Worm (Caenorhabditis elegans) whole organism, mixed stage, embryonic: ENCODE data around the gene F21H7.12.

Source experiments
- blmp-1 ChIP-seq: fragments of 150-350 bp; optimal IDR thresholded peaks from 2 replicates; lab custom pipeline; 2014; ENCODE audit warnings: missing biosample characterization, missing genetic modification characterization
- nhr-12 ChIP-seq: fragments of 150-350 bp; optimal IDR thresholded peaks from 2 replicates; lab custom pipeline; 2014; ENCODE audit warnings: missing biosample characterization, missing genetic modification characterization
- nhr-28 ChIP-seq: fragments of 150-350 bp; optimal IDR thresholded peaks from 2 replicates; lab custom pipeline; 2014; ENCODE audit warnings: missing biosample characterization, missing genetic modification characterization
- snpc-4 ChIP-seq: fragments of 150-350 bp; optimal IDR thresholded peaks from 2 replicates; lab custom pipeline; 2014; ENCODE audit warnings: missing biosample characterization, missing genetic modification characterization
- unc-62 ChIP-seq: fragments of 150-350 bp; optimal IDR thresholded peaks from 2 replicates; lab custom pipeline; 2014; ENCODE audit warnings: missing biosample characterization, missing genetic modification reagents, missing genetic modification characterization

DNA sequence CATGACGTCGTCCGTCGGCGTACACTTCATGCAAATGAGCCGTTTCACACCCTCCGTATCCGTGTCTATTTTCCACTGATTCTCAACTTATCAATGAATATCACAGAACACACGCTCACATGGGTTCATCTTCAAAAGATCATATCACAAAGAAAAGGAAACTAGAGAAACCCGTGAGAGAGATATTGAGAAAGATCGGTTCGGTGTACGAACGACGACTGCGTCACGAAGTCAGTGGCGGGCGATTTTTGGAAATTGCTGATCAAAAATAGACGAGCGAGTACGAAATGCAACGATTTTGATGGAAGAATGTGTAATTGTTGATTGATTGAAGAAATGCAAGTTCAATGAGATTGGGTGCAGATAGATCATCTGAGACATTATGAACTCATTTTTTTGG, 16.6 kb upstream of the F21H7.12 start:
- TF ChIP-seq unc-62 (GFP tag; lab: Kevin White, UChicago): no peak
- no peak for TF ChIP-seq nhr-12 (tag; lab: Kevin White, UChicago)
- no peak for TF ChIP-seq nhr-28 (tag; lab: Kevin White, UChicago)
- TF ChIP-seq snpc-4: no peak
- TF ChIP-seq blmp-1 (tag; lab: Kevin White, UChicago): no peak
